Worm (Caenorhabditis elegans): ENCODE measurements around the gene snr-4.
A peak's percentile ranks its signal among the peaks of the same experiment; 100 is the strongest.

Gene snr-4

ce11 chrV:11993706-11994345 lies 14.3 kb upstream of the snr-4 start, which contains the start of the genes cyl-1 and C52E4.7 (continued):
- TF ChIP-seq ceh-8 (GFP tag; optimal IDR thresholded peaks at IDR 0.05) (no peak), rnt-1 (tag; optimal IDR thresholded peaks at IDR 0.05) (peak; percentile 26), mef-2 (tag; optimal IDR thresholded peaks at IDR 0.05) (no peak), C16A3.4 (tag; optimal IDR thresholded peaks at IDR 0.05) (peak; percentile 50), tbx-2 (tag; optimal IDR thresholded peaks at IDR 0.05) (peak; percentile 34), egl-13 (tag; optimal IDR thresholded peaks at IDR 0.05) (no peak), nhr-76 (tag; optimal IDR thresholded peaks at IDR 0.05) (no peak), lin-39 (tag; optimal IDR thresholded peaks at IDR 0.05) (no peak), elt-2 (tag; optimal IDR thresholded peaks at IDR 0.05) (no peak), dpl-1 (GFP tag; optimal IDR thresholded peaks at IDR 0.05) (peak; percentile 46 to 73 (median 61)), aly-2 (tag; optimal IDR thresholded peaks at IDR 0.05) (no peak), nhr-71 (tag; optimal IDR thresholded peaks at IDR 0.05) (peak; percentile 71), hlh-4 (tag; optimal IDR thresholded peaks at IDR 0.05) (no peak), lin-13 (GFP tag; optimal IDR thresholded peaks at IDR 0.05) (peak; percentile 46), F16B12.6 (tag; optimal IDR thresholded peaks at IDR 0.05) (peak; percentile 91), ztf-4 (tag; optimal IDR thresholded peaks at IDR 0.05) (no peak), mep-1 (tag; optimal IDR thresholded peaks at IDR 0.05) (peak; percentile 80), ceh-88 (GFP tag; IDR thresholded peaks at IDR 0.05) (no peak), nhr-28 (tag; optimal IDR thresholded peaks at IDR 0.05) (no peak), pax-3 (tag; optimal IDR thresholded peaks at IDR 0.05) (no peak), C34B4.2 (tag; optimal IDR thresholded peaks at IDR 0.05) (no peak), snpc-4 (tag; optimal IDR thresholded peaks at IDR 0.05) (peak; percentile 59), fkh-10 (GFP tag; optimal IDR thresholded peaks at IDR 0.05) (no peak), pqm-1 (tag; optimal IDR thresholded peaks at IDR 0.05) (no peak), efl-3 (GFP tag; optimal IDR thresholded peaks at IDR 0.05) (no peak), lin-35 (GFP tag; optimal IDR thresholded peaks at IDR 0.05) (peak; percentile 69 to 81), sptf-1 (tag; optimal IDR thresholded peaks at IDR 0.05) (no peak), nhr-90 (tag; optimal IDR thresholded peaks at IDR 0.05; ENCODE audit: poor library complexity) (no peak), xbp-1 (tag; optimal IDR thresholded peaks at IDR 0.05) (peak; percentile 46), elt-3 (tag; optimal IDR thresholded peaks at IDR 0.05) (peak in 1 of 6 experiments; percentile 44), lin-15B (tag; optimal IDR thresholded peaks at IDR 0.05) (peak; percentile 57), unc-62 (GFP tag; optimal IDR thresholded peaks at IDR 0.05) (no peak)

DNA sequence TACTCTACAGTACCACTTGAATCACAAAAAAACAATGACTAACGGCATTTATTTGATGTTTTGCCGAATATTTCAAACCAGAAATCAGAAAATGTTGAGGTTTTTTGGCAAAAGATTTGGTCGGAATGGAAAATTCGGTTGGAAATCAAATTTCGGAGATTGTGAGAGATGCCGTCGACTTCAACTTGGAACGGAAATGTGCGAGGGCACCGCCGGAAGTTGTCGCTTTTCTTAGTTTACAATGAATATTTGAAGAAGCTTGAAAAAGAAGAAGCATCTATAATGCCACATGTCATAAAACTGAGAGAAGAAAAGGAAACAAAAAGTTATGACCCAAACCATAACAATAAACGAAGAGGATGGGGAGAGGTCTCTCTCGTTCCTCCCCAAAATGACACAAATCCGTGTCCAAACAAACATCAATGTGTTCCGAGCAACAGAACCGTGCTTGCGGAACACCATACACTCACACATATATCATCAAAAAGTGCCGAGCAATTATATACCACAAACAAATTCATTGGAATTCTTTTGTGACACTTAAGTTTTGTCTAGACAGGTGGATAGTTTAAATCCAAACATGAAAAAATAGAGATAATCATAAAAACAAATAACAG lies 11.1 kb upstream of the snr-4 start:
- TF ChIP-seq Y116A8C.19 (tag; optimal IDR thresholded peaks at IDR 0.05; ENCODE audit: borderline replicate concordance) (no peak), unc-62 (GFP tag; optimal IDR thresholded peaks at IDR 0.05) (no peak), tlp-1 (tag; optimal IDR thresholded peaks at IDR 0.05) (no peak), lsy-2 (tag; optimal IDR thresholded peaks at IDR 0.05) (no peak), C04F5.9 (tag; optimal IDR thresholded peaks at IDR 0.05) (no peak), hpl-2 (GFP tag; optimal IDR thresholded peaks at IDR 0.05) (no peak), blmp-1 (tag; optimal IDR thresholded peaks at IDR 0.05) (no peak), nhr-71 (tag; optimal IDR thresholded peaks at IDR 0.05) (no peak), elt-2 (tag; optimal IDR thresholded peaks at IDR 0.05) (no peak), nhr-77 (tag; optimal IDR thresholded peaks at IDR 0.05) (no peak), lin-14 (GFP tag; optimal IDR thresholded peaks at IDR 0.05) (peak; percentile 59), ceh-88 (GFP tag; IDR thresholded peaks at IDR 0.05) (no peak), nhr-47 (tag; optimal IDR thresholded peaks at IDR 0.05) (peak; percentile 4), sox-4 (tag; optimal IDR thresholded peaks at IDR 0.05) (no peak), fkh-10 (GFP tag; optimal IDR thresholded peaks at IDR 0.05) (peak; percentile 93), efl-1 (optimal IDR thresholded peaks at IDR 0.05) (peak in 1 of 2 experiments; percentile 2), efl-1 (GFP tag; optimal IDR thresholded peaks at IDR 0.05 in 1 of 2) (no peak)
